Worm (Caenorhabditis elegans) whole organism, L1 larva: ENCODE data around the gene snr-6.

Experiments
- ama-1 ChIP-seq: fragments of 150-350 bp; optimal IDR thresholded peaks from 2 replicates; lab custom pipeline; 2014
- blmp-1 ChIP-seq: fragments of 150-350 bp; optimal IDR thresholded peaks from 2 replicates; lab custom pipeline; 2014; ENCODE audit warnings: missing biosample characterization, missing genetic modification characterization
- ces-1 ChIP-seq: fragments of 150-350 bp; optimal IDR thresholded peaks from 2 replicates; lab custom pipeline; 2014; ENCODE audit warnings: missing biosample characterization, missing genetic modification reagents, missing genetic modification characterization
- egl-27 ChIP-seq, 2 experiments: fragments of 150-350 bp in 1 of 2; sonication (generic microtip); optimal IDR thresholded peaks; 3 replicates each; lab custom pipeline; 2017 to 2018; ENCODE audit warnings: missing biosample characterization in 2 of 2, missing genetic modification characterization in 2 of 2, missing genetic modification reagents in 2 of 2
- elt-2 ChIP-seq: sonication (generic microtip); optimal IDR thresholded peaks from 2 replicates; lab custom pipeline; 2016; ENCODE audit warnings: missing genetic modification characterization, mild to moderate bottlenecking, inconsistent platforms, missing compliant biosample characterization, missing genetic modification reagents
- fos-1 ChIP-seq: fragments of 150-350 bp; optimal IDR thresholded peaks from 2 replicates; lab custom pipeline; 2014; ENCODE audit warnings: missing biosample characterization, missing genetic modification characterization
- hlh-17 ChIP-seq: fragments of 200-800 bp; sonication (Bioruptor generic); optimal IDR thresholded peaks from 2 replicates; lab custom pipeline; 2018; ENCODE audit warnings: missing genetic modification characterization, mild to moderate bottlenecking, missing compliant biosample characterization, moderate library complexity, borderline replicate concordance
- lin-13 ChIP-seq: fragments of 150-350 bp; optimal IDR thresholded peaks from 2 replicates; lab custom pipeline; 2014; ENCODE audit warnings: missing biosample characterization, missing genetic modification reagents, missing genetic modification characterization
- lin-15B ChIP-seq: fragments of 150-350 bp; sonication (generic microtip); optimal IDR thresholded peaks from 3 replicates; lab custom pipeline; 2014; ENCODE audit warnings: missing biosample characterization, missing genetic modification characterization
- nhr-12 ChIP-seq: sonication (generic microtip); optimal IDR thresholded peaks from 2 replicates; lab custom pipeline; 2017; ENCODE audit warnings: missing biosample characterization, missing genetic modification characterization
- nhr-237 ChIP-seq: fragments of 150-350 bp; optimal IDR thresholded peaks from 2 replicates; lab custom pipeline; 2014; ENCODE audit warnings: missing biosample characterization, missing genetic modification characterization
- pag-3 ChIP-seq: sonication (generic microtip); optimal IDR thresholded peaks from 2 replicates; lab custom pipeline; 2017; ENCODE audit warnings: missing genetic modification characterization, mild to moderate bottlenecking, missing compliant biosample characterization, antibody characterized with exemption, borderline replicate concordance; ENCODE audit not compliant: insufficient read depth
- skn-1 ChIP-seq: fragments of 150-350 bp; optimal IDR thresholded peaks from 2 replicates; lab custom pipeline; 2014; ENCODE audit warnings: missing biosample characterization, missing genetic modification characterization

- TF ChIP-seq ces-1 (GFP tag; lab: Kevin White, UChicago) (no peak), lin-13 (GFP tag; lab: Kevin White, UChicago) (no peak), skn-1 (tag; lab: Kevin White, UChicago) (no peak), nhr-237 (tag; lab: Kevin White, UChicago) (no peak), pag-3 (tag; lab: Kevin White, UChicago) (no peak), hlh-17 (GFP tag; lab: Kevin White, UChicago) (no peak), egl-27 (tag; optimal IDR thresholded peaks at IDR 0.05; lab: Kevin White, UChicago) (no peak), ama-1 (lab: Kevin White, UChicago) (no peak), fos-1 (tag; lab: Kevin White, UChicago) (no peak), blmp-1 (tag; lab: Kevin White, UChicago) (no peak), lin-15B (no peak), elt-2 (tag; lab: Kevin White, UChicago) (no peak), nhr-12 (tag; lab: Kevin White, UChicago) (no peak)
These were observed 19.1 kb downstream of the snr-6 start for ce11 chrIII:12410304-12410703.
